Worm (Caenorhabditis elegans): ENCODE measurements around the gene lbp-4.

- TF ChIP-seq lin-13 (GFP tag; optimal IDR thresholded peaks at IDR 0.05) = no peak
- TF ChIP-seq egl-27 (tag; optimal IDR thresholded peaks at IDR 0.05) = no peak
- TF ChIP-seq ZK546.5 (tag; optimal IDR thresholded peaks at IDR 0.05) = no peak
Measured at ce11 chrV:7847170-7847569, 26.8 kb downstream of the lbp-4 start, which contains the start of gene memo-1.

All from whole organism, L2 larva.